Worm (Caenorhabditis elegans) whole organism, L4 larva: Measurements from ENCODE around the gene Y37A1B.7.
A peak's percentile ranks its signal among the peaks of the same experiment; 100 is the strongest.

Source experiments
- D1046.2 ChIP-seq: fragments of 200-800 bp; sonication (Bioruptor generic); IDR thresholded peaks from 2 replicates; pipeline ENCODE4 v1.3.6; 2022; ENCODE audit warnings: missing genetic modification characterization, missing compliant biosample characterization
- F37D6.2 ChIP-seq: sonication (generic microtip); optimal IDR thresholded peaks from 2 replicates; lab custom pipeline; 2016; ENCODE audit warnings: mild to moderate bottlenecking, missing genetic modification characterization, missing compliant biosample characterization
- F49E8.2 ChIP-seq: sonication (generic microtip); optimal IDR thresholded peaks from 2 replicates; lab custom pipeline; 2016; ENCODE audit warnings: missing compliant biosample characterization, mild to moderate bottlenecking, missing genetic modification characterization, borderline replicate concordance
- R02D3.7 ChIP-seq: fragments of 150-350 bp; sonication (generic microtip); optimal IDR thresholded peaks from 3 replicates; lab custom pipeline; 2014; ENCODE audit warnings: missing biosample characterization, missing genetic modification characterization
- T20F7.1 ChIP-seq: fragments of 200-800 bp; sonication (Bioruptor generic); optimal IDR thresholded peaks from 2 replicates; lab custom pipeline; 2018; ENCODE audit warnings: mild to moderate bottlenecking, missing genetic modification characterization, missing compliant biosample characterization
- Y105C5A.15 ChIP-seq: fragments of 200-800 bp; sonication (Bioruptor generic); IDR thresholded peaks from 2 replicates; pipeline ENCODE4 v1.3.6; 2022; ENCODE audit warnings: missing genetic modification characterization, missing compliant biosample characterization
- Y5F2A.4 ChIP-seq: fragments of 200-800 bp; sonication (Bioruptor generic); optimal IDR thresholded peaks from 2 replicates; lab custom pipeline; 2018; ENCODE audit warnings: mild to moderate bottlenecking, missing genetic modification characterization, missing compliant biosample characterization
- Y75B8A.6 ChIP-seq: fragments of 200-800 bp; sonication (Bioruptor generic); IDR thresholded peaks from 2 replicates; pipeline ENCODE4 v1.3.6; 2022; ENCODE audit warnings: missing genetic modification reagents, missing genetic modification characterization, missing compliant biosample characterization
- ZK337.2 ChIP-seq: fragments of 200-800 bp; sonication (Bioruptor generic); IDR thresholded peaks from 2 replicates; pipeline ENCODE4 v1.3.6; 2022; ENCODE audit warnings: missing genetic modification reagents, missing genetic modification characterization, missing compliant biosample characterization
- ZK546.5 ChIP-seq, 2 experiments: sonication (generic microtip); optimal IDR thresholded peaks; 2 replicates each; lab custom pipeline; 2017; ENCODE audit warnings: missing biosample characterization in 2 of 2, missing genetic modification characterization in 2 of 2
- aha-1 ChIP-seq: fragments of 150-350 bp; peaks from one replicate; lab custom pipeline; 2014; ENCODE audit warnings: missing biosample characterization, missing genetic modification characterization
- ama-1 ChIP-seq: fragments of 150-350 bp; optimal IDR thresholded peaks from 2 replicates; lab custom pipeline; 2014; ENCODE audit warnings: inconsistent platforms, mixed read lengths
- arid-1 ChIP-seq: fragments of 200-800 bp; sonication (Bioruptor generic); conservative IDR thresholded peaks from 2 replicates; pipeline ENCODE4 v1.3.6; 2022; ENCODE audit warnings: missing genetic modification reagents, missing genetic modification characterization, missing compliant biosample characterization
- ceh-32 ChIP-seq: sonication (generic microtip); optimal IDR thresholded peaks from 2 replicates; lab custom pipeline; 2016; ENCODE audit warnings: mild to moderate bottlenecking, missing genetic modification characterization, missing compliant biosample characterization; ENCODE audit not compliant: poor library complexity
- ceh-82 ChIP-seq: sonication (generic microtip); optimal IDR thresholded peaks from 2 replicates; lab custom pipeline; 2017; ENCODE audit warnings: missing biosample characterization, missing genetic modification characterization
- ces-1 ChIP-seq: fragments of 150-350 bp; sonication (generic microtip); optimal IDR thresholded peaks from 4 replicates; lab custom pipeline; 2014; ENCODE audit warnings: missing biosample characterization, missing genetic modification reagents, missing genetic modification characterization
- ctbp-1 ChIP-seq: fragments of 200-800 bp; sonication (Bioruptor generic); IDR thresholded peaks from 2 replicates; pipeline ENCODE4 v1.3.6; 2022; ENCODE audit warnings: missing genetic modification reagents, missing genetic modification characterization, missing compliant biosample characterization
- daf-16 ChIP-seq, 3 experiments: sonication (generic microtip); optimal IDR thresholded peaks; 2 replicates each; lab custom pipeline; 2016 to 2017; ENCODE audit warnings: missing genetic modification characterization in 3 of 3, missing genetic modification reagents in 3 of 3, mild to moderate bottlenecking in 2 of 3, missing compliant biosample characterization in 2 of 3, missing biosample characterization in 1 of 3, moderate library complexity in 1 of 3
- daf-8 ChIP-seq: fragments of 200-800 bp; sonication (Bioruptor generic); IDR thresholded peaks from 2 replicates; pipeline ENCODE4 v1.3.6; 2022; ENCODE audit warnings: missing genetic modification characterization, missing compliant biosample characterization
- dmd-6 ChIP-seq: fragments of 200-800 bp; sonication (Bioruptor generic); IDR thresholded peaks from 2 replicates; pipeline ENCODE4 v1.3.6; 2022; ENCODE audit warnings: missing genetic modification reagents, missing genetic modification characterization, missing compliant biosample characterization
- dmd-8 ChIP-seq: fragments of 200-800 bp; sonication (Bioruptor generic); IDR thresholded peaks from 2 replicates; pipeline ENCODE4 v1.3.6; 2022; ENCODE audit warnings: missing genetic modification characterization, missing compliant biosample characterization
- dve-1 ChIP-seq: sonication (generic microtip); optimal IDR thresholded peaks from 2 replicates; lab custom pipeline; 2017; ENCODE audit warnings: antibody characterized with exemption, mild to moderate bottlenecking, missing genetic modification characterization, missing compliant biosample characterization; ENCODE audit not compliant: insufficient read depth
- fkh-10 ChIP-seq: fragments of 150-350 bp; optimal IDR thresholded peaks from 2 replicates; lab custom pipeline; 2014; ENCODE audit warnings: missing biosample characterization, missing genetic modification reagents, missing genetic modification characterization
- jun-1 ChIP-seq: fragments of 150-350 bp; optimal IDR thresholded peaks from 2 replicates; lab custom pipeline; 2014; ENCODE audit warnings: missing biosample characterization, missing genetic modification reagents, missing genetic modification characterization
- lin-1 ChIP-seq: fragments of 200-800 bp; sonication (Bioruptor generic); IDR thresholded peaks from 2 replicates; pipeline ENCODE4 v1.3.6; 2022; ENCODE audit warnings: missing genetic modification reagents, missing genetic modification characterization, missing compliant biosample characterization
- mdl-1 ChIP-seq, 2 experiments: fragments of 150-350 bp in 1 of 2; sonication (generic microtip) in 1 of 2; optimal IDR thresholded peaks; 2 replicates each; lab custom pipeline; 2014 to 2017; ENCODE audit warnings: missing biosample characterization in 2 of 2, missing genetic modification characterization in 2 of 2
- mep-1 ChIP-seq: fragments of 150-350 bp; sonication (generic microtip); optimal IDR thresholded peaks from 3 replicates; lab custom pipeline; 2014; ENCODE audit warnings: missing biosample characterization, missing genetic modification characterization
- mxl-2 ChIP-seq: fragments of 200-800 bp; sonication (Bioruptor generic); conservative IDR thresholded peaks from 2 replicates; pipeline ENCODE4 v1.3.6; 2022; ENCODE audit warnings: missing genetic modification reagents, missing genetic modification characterization, missing compliant biosample characterization
- mxl-3 ChIP-seq: fragments of 200-800 bp; sonication (Bioruptor generic); optimal IDR thresholded peaks from 2 replicates; lab custom pipeline; 2018; ENCODE audit warnings: mild to moderate bottlenecking, missing genetic modification characterization, missing compliant biosample characterization
- nhr-237 ChIP-seq: sonication (generic microtip); optimal IDR thresholded peaks from 2 replicates; lab custom pipeline; 2017; ENCODE audit warnings: missing biosample characterization, missing genetic modification characterization
- nhr-25 ChIP-seq: sonication (generic microtip); optimal IDR thresholded peaks from 2 replicates; lab custom pipeline; 2017; ENCODE audit warnings: missing genetic modification characterization, mild to moderate bottlenecking, missing compliant biosample characterization, antibody characterized with exemption, moderate library complexity, borderline replicate concordance; ENCODE audit not compliant: insufficient read depth
- nhr-41 ChIP-seq: fragments of 200-800 bp; sonication (Bioruptor generic); IDR thresholded peaks from 2 replicates; pipeline ENCODE4 v1.3.6; 2022; ENCODE audit warnings: missing genetic modification reagents, missing genetic modification characterization, missing compliant biosample characterization
- nhr-42 ChIP-seq: fragments of 200-800 bp; sonication (Bioruptor generic); IDR thresholded peaks from 2 replicates; pipeline ENCODE4 v1.3.6; 2022; ENCODE audit warnings: missing genetic modification characterization, missing compliant biosample characterization
- nhr-77 ChIP-seq: fragments of 150-350 bp; optimal IDR thresholded peaks from 2 replicates; lab custom pipeline; 2014; ENCODE audit warnings: missing biosample characterization, missing genetic modification characterization
- php-3 ChIP-seq: fragments of 200-800 bp; sonication (Bioruptor generic); IDR thresholded peaks from 2 replicates; pipeline ENCODE4 v1.3.6; 2022; ENCODE audit warnings: missing genetic modification reagents, missing genetic modification characterization, missing compliant biosample characterization
- pqm-1 ChIP-seq: sonication (generic microtip); optimal IDR thresholded peaks from 2 replicates; lab custom pipeline; 2017; ENCODE audit warnings: missing biosample characterization, missing genetic modification characterization
- rbr-2 ChIP-seq: sonication (generic microtip); optimal IDR thresholded peaks from 2 replicates; lab custom pipeline; 2016; ENCODE audit warnings: missing genotype, missing genetic modification characterization, missing compliant biosample characterization
- snpc-1.2 ChIP-seq: fragments of 200-800 bp; sonication (Bioruptor generic); IDR thresholded peaks from 2 replicates; pipeline ENCODE4 v1.3.6; 2022; ENCODE audit warnings: missing genetic modification reagents, missing genetic modification characterization, missing compliant biosample characterization
- unc-130 ChIP-seq: sonication (generic microtip); optimal IDR thresholded peaks from 2 replicates; lab custom pipeline; 2016; ENCODE audit warnings: missing genetic modification reagents, missing genetic modification characterization, missing compliant biosample characterization
- unc-62 ChIP-seq, 3 experiments: fragments of 150-350 bp in 1 of 3; sonication (generic microtip); optimal IDR thresholded peaks in 2 of 3; peaks in 1 of 3; 1 replicate in 1 of 3; 2 replicates in 2 of 3; lab custom pipeline; 2014 to 2017; ENCODE audit warnings: missing biosample characterization in 3 of 3, missing genetic modification characterization in 3 of 3, missing genetic modification reagents in 3 of 3, missing genotype in 1 of 3
- zfp-2 ChIP-seq: sonication (generic microtip); optimal IDR thresholded peaks from 2 replicates; lab custom pipeline; 2016; ENCODE audit warnings: mild to moderate bottlenecking, missing genetic modification characterization, missing compliant biosample characterization
- zfp-3 ChIP-seq: fragments of 200-800 bp; sonication (Bioruptor generic); conservative IDR thresholded peaks from 2 replicates; pipeline ENCODE4 v1.3.6; 2022; ENCODE audit warnings: missing genetic modification reagents, missing genetic modification characterization, missing compliant biosample characterization
- zip-11 ChIP-seq: fragments of 200-800 bp; sonication (Bioruptor generic); IDR thresholded peaks from 2 replicates; pipeline ENCODE4 v1.3.6; 2022; ENCODE audit warnings: missing genetic modification characterization, missing compliant biosample characterization
- ztf-11 ChIP-seq: fragments of 150-350 bp; optimal IDR thresholded peaks from 2 replicates; lab custom pipeline; 2014; ENCODE audit warnings: missing biosample characterization, missing genetic modification characterization
- ztf-7 ChIP-seq: fragments of 150-350 bp; optimal IDR thresholded peaks from 2 replicates; lab custom pipeline; 2014; ENCODE audit warnings: missing biosample characterization, missing genetic modification characterization

The Y37A1B.7 gene

DNA sequence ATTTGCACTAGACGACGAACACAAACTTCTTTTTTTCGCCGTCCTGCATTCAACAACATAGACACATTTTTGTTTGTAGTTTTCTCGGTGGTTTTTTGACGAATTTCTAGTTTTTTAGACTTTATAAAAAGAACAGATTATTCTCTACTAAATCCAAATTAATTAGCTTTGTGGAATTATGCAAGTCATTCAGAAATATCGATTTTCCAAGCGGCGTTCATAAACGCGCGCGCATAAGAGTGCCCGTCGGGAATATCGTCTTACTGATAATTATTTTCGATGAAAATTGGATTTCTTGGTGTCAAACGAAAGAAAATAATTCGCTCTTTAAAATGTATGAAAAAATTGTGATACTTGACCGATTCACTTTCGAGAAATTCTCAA lies 9.0 kb downstream of the Y37A1B.7 start:
- TF ChIP-seq nhr-25 (tag; lab: Kevin White, UChicago) (no peak), ZK546.5 (tag; optimal IDR thresholded peaks at IDR 0.05; lab: Kevin White, UChicago) (no peak), ceh-32 (tag; lab: Kevin White, UChicago) (no peak), mxl-2 (GFP tag; lab: Robert Waterston, UW) (no peak), snpc-1.2 (no peak), ces-1 (GFP tag; lab: Kevin White, UChicago) (no peak), ama-1 (lab: Kevin White, UChicago) (no peak)

DNA sequence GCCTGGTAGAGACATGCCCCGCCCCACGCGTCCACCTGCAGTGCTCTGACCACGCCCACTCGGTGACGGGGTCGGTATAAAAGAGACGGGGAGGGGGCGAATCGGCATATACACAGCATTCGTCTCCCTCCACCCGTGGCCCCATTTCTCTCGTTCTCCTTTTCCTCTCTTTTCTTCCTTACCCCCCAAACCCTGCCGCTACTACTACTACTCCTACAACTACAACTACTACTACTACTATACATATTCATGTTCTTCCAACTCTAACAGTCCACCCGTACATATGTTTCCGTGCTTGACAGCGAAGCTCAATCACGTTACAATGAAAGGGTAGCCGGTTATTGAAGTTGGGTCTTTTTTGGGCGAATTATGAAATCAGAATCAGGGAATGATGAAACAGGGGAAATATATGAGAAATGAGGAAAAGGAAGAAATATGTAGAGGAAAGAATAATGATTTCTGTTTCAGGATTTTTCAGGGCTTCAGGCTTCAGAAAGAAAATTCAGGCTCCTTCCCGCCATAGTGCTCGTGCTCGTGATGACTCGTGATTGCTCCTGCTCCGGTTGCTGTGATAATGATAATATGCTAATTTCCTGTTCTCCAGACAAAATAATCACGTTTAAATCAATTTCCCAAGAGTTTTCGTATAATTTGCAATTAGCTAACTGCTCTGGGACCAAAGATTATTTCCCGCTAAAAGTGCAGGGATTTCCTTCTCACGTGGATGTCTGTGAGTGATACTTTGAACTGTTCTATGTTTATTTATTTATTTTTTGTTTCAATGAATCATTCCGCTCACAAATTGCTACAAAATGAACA lies 9.6 kb downstream of the Y37A1B.7 start:
- TF ChIP-seq zfp-2 (tag; lab: Kevin White, UChicago) = no peak
- peak; percentile 56 for TF ChIP-seq dmd-6 (GFP tag; lab: Robert Waterston, UW)
- TF ChIP-seq zfp-3 (GFP tag; lab: Robert Waterston, UW) = peak; percentile 59; the same call in 1 of the 2 replicates
- no peak for TF ChIP-seq zip-11 (GFP tag; lab: Robert Waterston, UW)
- no peak for TF ChIP-seq Y105C5A.15
- TF ChIP-seq dmd-8 (GFP tag; lab: Robert Waterston, UW) = peak; percentile 35; the same call in 1 of the 2 replicates
- peak; percentile 92 to 96 for TF ChIP-seq mdl-1 (tag; optimal IDR thresholded peaks at IDR 0.05; lab: Kevin White, UChicago)
- peak; percentile 70; the same call in 1 of the 2 replicates for TF ChIP-seq ctbp-1
- TF ChIP-seq daf-16 (GFP tag; optimal IDR thresholded peaks at IDR 0.05; lab: Kevin White, UChicago) = peak in 1 of 2 experiments; percentile 85
- peak; percentile 64 for TF ChIP-seq daf-16 (tag; optimal IDR thresholded peaks at IDR 0.05; lab: Kevin White, UChicago)
- TF ChIP-seq nhr-41 = no peak; the same call in none of the 2 replicates
- TF ChIP-seq D1046.2 = peak; percentile 68; the same call in 1 of the 2 replicates
- TF ChIP-seq snpc-1.2 = no peak
- 0 out of 2 replicates have a peak, but pooled peaks have one; percentile 17 for TF ChIP-seq php-3 (GFP tag; lab: Robert Waterston, UW)
- peak; percentile 48 for TF ChIP-seq T20F7.1
- peak; percentile 94 for TF ChIP-seq nhr-25 (tag; lab: Kevin White, UChicago)
- TF ChIP-seq ztf-11 (tag; lab: Kevin White, UChicago) = no peak
- peak; percentile 87 for TF ChIP-seq mep-1
- TF ChIP-seq nhr-42 (GFP tag; lab: Robert Waterston, UW) = peak; percentile 71
- no peak for TF ChIP-seq mxl-2 (GFP tag; lab: Robert Waterston, UW)
- TF ChIP-seq jun-1 (tag; lab: Kevin White, UChicago) = peak; percentile 61
- no peak for TF ChIP-seq Y75B8A.6 (GFP tag; lab: Robert Waterston, UW)
- no peak for TF ChIP-seq F49E8.2
- TF ChIP-seq mxl-3 (GFP tag; lab: Kevin White, UChicago) = peak; percentile 90
- TF ChIP-seq fkh-10 (GFP tag; lab: Kevin White, UChicago) = no peak
- TF ChIP-seq nhr-237 (tag; lab: Kevin White, UChicago) = peak; percentile 35
- TF ChIP-seq arid-1 (GFP tag; lab: Robert Waterston, UW) = no peak
- peak; percentile 70 for TF ChIP-seq ztf-7 (tag; lab: Kevin White, UChicago)
- TF ChIP-seq dve-1 (tag; lab: Kevin White, UChicago) = peak; percentile 87
- no peak for TF ChIP-seq ceh-82 (tag; lab: Kevin White, UChicago)
- TF ChIP-seq R02D3.7 (tag; lab: Kevin White, UChicago) = no peak
- TF ChIP-seq rbr-2 (tag; lab: Kevin White, UChicago) = peak; percentile 61
- peak in 1 of 2 experiments; percentile 48 for TF ChIP-seq unc-62 (GFP tag; optimal IDR thresholded peaks at IDR 0.05 in 1 of 2; lab: Kevin White, UChicago)
- no peak for TF ChIP-seq unc-62 (tag; optimal IDR thresholded peaks at IDR 0.05; lab: Kevin White, UChicago)
- TF ChIP-seq nhr-77 (tag; lab: Kevin White, UChicago) = peak; percentile 49
- TF ChIP-seq aha-1 (tag; lab: Kevin White, UChicago) = peak; percentile 98
- TF ChIP-seq unc-130 = no peak
- no peak for TF ChIP-seq daf-8 (GFP tag; lab: Robert Waterston, UW)
- TF ChIP-seq lin-1 (GFP tag; lab: Robert Waterston, UW) = 0 out of 2 replicates have a peak, but pooled peaks have one; percentile 6
- no peak for TF ChIP-seq pqm-1 (tag; lab: Kevin White, UChicago)
- TF ChIP-seq Y5F2A.4 (GFP tag; lab: Kevin White, UChicago) = peak; percentile 69
- peak; percentile 33; the same call in 1 of the 2 replicates for TF ChIP-seq ZK337.2 (GFP tag; lab: Robert Waterston, UW)
- TF ChIP-seq F37D6.2 = peak; percentile 60
